Fruit fly (Drosophila melanogaster): ENCODE data around the gene CG2991.

CG2991 gene

dm6 chr2L:2830341-2830800 lies 26.6 kb upstream of the CG2991 start (continued):
- TF ChIP-seq CG17328 (GFP tag; IDR thresholded peaks at IDR 0.05) (no peak; the same call in none of the 2 replicates), CG3726 (GFP tag; IDR thresholded peaks at IDR 0.05) (no peak), fru (optimal IDR thresholded peaks at IDR 0.05) (no peak), sob (GFP tag; IDR thresholded peaks at IDR 0.05) (peak; percentile 75; the same call in 1 of the 2 replicates), Ada2b (GFP tag; IDR thresholded peaks at IDR 0.05) (peak; percentile 64), Dad (GFP tag; optimal IDR thresholded peaks at IDR 0.05) (peak; percentile 29), CG1529 (GFP tag; optimal IDR thresholded peaks at IDR 0.05) (peak; percentile 91), cato (GFP tag; optimal IDR thresholded peaks at IDR 0.05; ENCODE audit: borderline replicate concordance) (peak; percentile 55), CG16813 (GFP tag; IDR thresholded peaks at IDR 0.05; ENCODE audit: partially characterized antibody) (no peak), tx (GFP tag; optimal IDR thresholded peaks at IDR 0.05) (peak; percentile 17), prd (optimal IDR thresholded peaks at IDR 0.05) (no peak), prd (GFP tag; IDR thresholded peaks at IDR 0.05) (peak; percentile 82), wor (GFP tag; IDR thresholded peaks at IDR 0.05) (peak; percentile 79), Ravus (GFP tag; IDR thresholded peaks at IDR 0.05) (no peak), org-1 (GFP tag; optimal IDR thresholded peaks at IDR 0.05) (peak; percentile 80), CG31441 (GFP tag; IDR thresholded peaks at IDR 0.05) (peak; percentile 94), cad (GFP tag; optimal IDR thresholded peaks at IDR 0.05) (no peak), E2f2 (GFP tag; IDR thresholded peaks at IDR 0.05) (peak; percentile 55), Eip74EF (GFP tag; optimal IDR thresholded peaks at IDR 0.05) (peak in 1 of 2 experiments; percentile 93), amos (GFP tag; IDR thresholded peaks at IDR 0.05; ENCODE audit: partially characterized antibody) (no peak), ATbp (GFP tag; optimal IDR thresholded peaks at IDR 0.05) (peak; percentile 87), tup (GFP tag; optimal IDR thresholded peaks at IDR 0.05) (peak; percentile 62), Poxn (GFP tag; IDR thresholded peaks at IDR 0.05) (peak; percentile 5; the same call in 1 of the 2 replicates), bbx (GFP tag; IDR thresholded peaks at IDR 0.05; ENCODE audit: partially characterized antibody) (no peak), CG34422 (GFP tag; IDR thresholded peaks at IDR 0.05) (peak; percentile 69; the same call in 2 of the 3 replicates), Bdp1 (GFP tag; optimal IDR thresholded peaks at IDR 0.05) (peak; percentile 38), Bteb2 (GFP tag; optimal IDR thresholded peaks at IDR 0.05) (peak; percentile 66), zfh2 (GFP tag; optimal IDR thresholded peaks at IDR 0.05) (peak; percentile 52), GATAe (GFP tag; conservative IDR thresholded peaks at IDR 0.05) (no peak), lab (GFP tag; optimal IDR thresholded peaks at IDR 0.05) (peak; percentile 86), CG1603 (tag; optimal IDR thresholded peaks at IDR 0.05) (peak; percentile 23), insv (GFP tag; optimal IDR thresholded peaks at IDR 0.05) (peak in 1 of 2 experiments; percentile 59), HLH3B (GFP tag; IDR thresholded peaks at IDR 0.05) (peak; percentile 74), CG5953 (GFP tag; IDR thresholded peaks at IDR 0.05) (no peak), lov (optimal IDR thresholded peaks at IDR 0.05) (no peak), lov (GFP tag; IDR thresholded peaks at IDR 0.05) (no peak), CG14441 (GFP tag; IDR thresholded peaks at IDR 0.05) (peak; percentile 53), Sox102F (GFP tag; optimal IDR thresholded peaks at IDR 0.05) (peak; percentile 88), CG13624 (GFP tag; optimal IDR thresholded peaks at IDR 0.05) (peak; percentile 60), CG9437 (GFP tag; optimal IDR thresholded peaks at IDR 0.05) (peak; percentile 88), sd (tag; optimal IDR thresholded peaks at IDR 0.05) (peak; percentile 44), twi (tag; optimal IDR thresholded peaks at IDR 0.05) (peak; percentile 86), CG18262 (tag; optimal IDR thresholded peaks at IDR 0.05) (peak; percentile 98), H2.0 (GFP tag; IDR thresholded peaks at IDR 0.05) (no peak), oc (tag; optimal IDR thresholded peaks at IDR 0.05) (peak; percentile 60), CG2129 (GFP tag; IDR thresholded peaks at IDR 0.05; ENCODE audit: partially characterized antibody) (no peak), Hr51 (GFP tag; optimal IDR thresholded peaks at IDR 0.05) (peak; percentile 64 to 93), btn (GFP tag; optimal IDR thresholded peaks at IDR 0.05) (no peak), CG8924 (tag; optimal IDR thresholded peaks at IDR 0.05) (peak; percentile 94), CG17359 (tag; optimal IDR thresholded peaks at IDR 0.05) (peak; percentile 80), CG6689 (GFP tag; IDR thresholded peaks at IDR 0.05) (peak; percentile 89)

Measured in whole organism, embryonic.